Fruit fly (Drosophila melanogaster): Measurements from ENCODE around the gene CkIIalpha-i1.

The CkIIalpha-i1 gene

DNA sequence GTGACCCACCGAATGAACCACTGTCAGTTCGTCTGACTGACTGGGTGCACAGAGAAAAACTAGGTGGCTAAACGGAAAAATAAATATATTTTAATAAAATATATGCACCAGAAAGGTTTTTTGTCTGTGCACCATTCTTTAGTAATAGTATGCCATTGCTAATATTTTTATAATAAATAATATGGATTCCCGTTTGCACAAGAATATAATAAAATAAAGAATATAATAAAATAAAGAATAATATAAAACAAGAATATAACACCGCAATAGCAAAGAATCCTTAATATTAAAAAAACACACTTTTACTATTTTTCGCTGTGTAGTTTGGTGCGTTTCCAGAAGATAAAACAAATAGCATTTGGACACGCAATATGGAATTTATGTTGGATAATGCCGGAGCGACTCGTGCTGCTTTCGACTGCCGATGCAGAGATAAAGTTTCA lies 47.8 kb upstream of the CkIIalpha-i1 start (continued):
- TF ChIP-seq Max (GFP tag; optimal IDR thresholded peaks at IDR 0.05): peak; percentile 55
- TF ChIP-seq Atf6 (GFP tag; IDR thresholded peaks at IDR 0.05): 0 out of 2 replicates have a peak, but pooled peaks have one; percentile 19
- no peak for TF ChIP-seq nom (GFP tag; optimal IDR thresholded peaks at IDR 0.05)
- no peak for TF ChIP-seq CG11696 (GFP tag; IDR thresholded peaks at IDR 0.05)
- TF ChIP-seq cato (GFP tag; optimal IDR thresholded peaks at IDR 0.05; ENCODE audit: borderline replicate concordance): peak; percentile 16
- TF ChIP-seq CG4360 (GFP tag; IDR thresholded peaks at IDR 0.05): no peak
- TF ChIP-seq E2f2 (GFP tag; IDR thresholded peaks at IDR 0.05): peak; percentile 14; the same call in 1 of the 2 replicates
- no peak for TF ChIP-seq CTCF (GFP tag; optimal IDR thresholded peaks at IDR 0.05)
- TF ChIP-seq CG10147 (GFP tag; optimal IDR thresholded peaks at IDR 0.05): no peak
- TF ChIP-seq CG5245 (GFP tag; optimal IDR thresholded peaks at IDR 0.05): peak; percentile 70
- TF ChIP-seq ranshi (GFP tag; IDR thresholded peaks at IDR 0.05): no peak; the same call in 1 of the 2 replicates
- no peak for TF ChIP-seq BEAF-32 (GFP tag; optimal IDR thresholded peaks at IDR 0.05)
- TF ChIP-seq sd (tag; optimal IDR thresholded peaks at IDR 0.05): no peak
- no peak for TF ChIP-seq HLH54F (GFP tag; optimal IDR thresholded peaks at IDR 0.05)
- TF ChIP-seq Fer3 (tag; optimal IDR thresholded peaks at IDR 0.05): no peak
- no peak for TF ChIP-seq CG6765 (GFP tag; optimal IDR thresholded peaks at IDR 0.05)
- peak; percentile 51; the same call in 1 of the 3 replicates for TF ChIP-seq dysf (GFP tag; IDR thresholded peaks at IDR 0.05)
- peak; percentile 61 for TF ChIP-seq tup (GFP tag; optimal IDR thresholded peaks at IDR 0.05)
- TF ChIP-seq sim (GFP tag; IDR thresholded peaks at IDR 0.05): 0 out of 2 replicates have a peak, but pooled peaks have one; percentile 42
- peak; percentile 56 for TF ChIP-seq Hr3 (GFP tag; optimal IDR thresholded peaks at IDR 0.05)
- TF ChIP-seq CG16815 (GFP tag; optimal IDR thresholded peaks at IDR 0.05): peak; percentile 44
- TF ChIP-seq CHES-1-like (GFP tag; optimal IDR thresholded peaks at IDR 0.05): no peak
- TF ChIP-seq CG17186 (GFP tag; optimal IDR thresholded peaks at IDR 0.05): no peak
- peak; percentile 85 for TF ChIP-seq CG11504 (tag; optimal IDR thresholded peaks at IDR 0.05)
- no peak for TF ChIP-seq B-H2 (GFP tag; optimal IDR thresholded peaks at IDR 0.05)
- TF ChIP-seq CG15514 (GFP tag; optimal IDR thresholded peaks at IDR 0.05): peak; percentile 2
- peak; percentile 28 for TF ChIP-seq odd (GFP tag; optimal IDR thresholded peaks at IDR 0.05)
- peak; percentile 72 for TF ChIP-seq az2 (GFP tag; optimal IDR thresholded peaks at IDR 0.05)
- TF ChIP-seq sisA (GFP tag; IDR thresholded peaks at IDR 0.05): peak; percentile 51; the same call in 1 of the 2 replicates
- TF ChIP-seq lov (optimal IDR thresholded peaks at IDR 0.05): no peak
- TF ChIP-seq lov (GFP tag; IDR thresholded peaks at IDR 0.05): no peak
- no peak for TF ChIP-seq chif (GFP tag; optimal IDR thresholded peaks at IDR 0.05)
- TF ChIP-seq shn (GFP tag; optimal IDR thresholded peaks at IDR 0.05): no peak
- no peak for TF ChIP-seq CG7987 (GFP tag; optimal IDR thresholded peaks at IDR 0.05)
- TF ChIP-seq CG10267 (tag; optimal IDR thresholded peaks at IDR 0.05): peak; percentile 78
- no peak for TF ChIP-seq CG31388 (GFP tag; optimal IDR thresholded peaks at IDR 0.05)
- no peak for TF ChIP-seq Hr39 (optimal IDR thresholded peaks at IDR 0.05)
- no peak for TF ChIP-seq Rfx (GFP tag; IDR thresholded peaks at IDR 0.05)
- TF ChIP-seq CG6683 (GFP tag; optimal IDR thresholded peaks at IDR 0.05): peak; percentile 36
- TF ChIP-seq Pdp1 (GFP tag; optimal IDR thresholded peaks at IDR 0.05): peak in 1 of 2 experiments; percentile 43
- TF ChIP-seq ind (GFP tag; optimal IDR thresholded peaks at IDR 0.05): peak; percentile 37
- no peak for TF ChIP-seq fu2 (GFP tag; optimal IDR thresholded peaks at IDR 0.05)
- TF ChIP-seq NC2α (GFP tag; optimal IDR thresholded peaks at IDR 0.05): no peak
- no peak for TF ChIP-seq CG13624 (GFP tag; optimal IDR thresholded peaks at IDR 0.05)
- TF ChIP-seq Ravus (GFP tag; IDR thresholded peaks at IDR 0.05): no peak
- peak; percentile 84 for TF ChIP-seq Blimp-1 (GFP tag; optimal IDR thresholded peaks at IDR 0.05)
- no peak for TF ChIP-seq Neu2 (GFP tag; optimal IDR thresholded peaks at IDR 0.05; ENCODE audit: borderline replicate concordance)
- no peak; the same call in 1 of the 2 replicates for TF ChIP-seq CG10366 (GFP tag; IDR thresholded peaks at IDR 0.05)
- TF ChIP-seq Ada2b (GFP tag; IDR thresholded peaks at IDR 0.05): 0 out of 2 replicates have a peak, but pooled peaks have one; percentile 9
- TF ChIP-seq CG3407 (GFP tag; optimal IDR thresholded peaks at IDR 0.05): peak; percentile 9
- TF ChIP-seq Doc2 (GFP tag; IDR thresholded peaks at IDR 0.05): no peak
- peak; percentile 56; the same call in 1 of the 2 replicates for TF ChIP-seq CG10959 (GFP tag; IDR thresholded peaks at IDR 0.05)
